Worm (Caenorhabditis elegans) whole organism, L3 larva: ENCODE data around the gene crn-3.

Experiments used
- R02D3.7 ChIP-seq: fragments of 150-350 bp; optimal IDR thresholded peaks from 2 replicates; lab custom pipeline; 2014; ENCODE audit warnings: missing biosample characterization, missing genetic modification characterization
- ZK546.5 ChIP-seq: sonication (generic microtip); optimal IDR thresholded peaks from 2 replicates; lab custom pipeline; 2017; ENCODE audit warnings: missing biosample characterization, missing genetic modification characterization
- aly-2 ChIP-seq: fragments of 150-350 bp; optimal IDR thresholded peaks from 2 replicates; lab custom pipeline; 2014; ENCODE audit warnings: missing biosample characterization, missing genetic modification characterization
- ama-1 ChIP-seq: fragments of 150-350 bp; optimal IDR thresholded peaks from 2 replicates; lab custom pipeline; 2018
- ceh-16 ChIP-seq: sonication (generic microtip); optimal IDR thresholded peaks from 2 replicates; lab custom pipeline; 2017; ENCODE audit warnings: missing biosample characterization, missing genetic modification characterization
- ceh-28 ChIP-seq: fragments of 150-350 bp; optimal IDR thresholded peaks from 2 replicates; lab custom pipeline; 2014; ENCODE audit warnings: missing biosample characterization, missing genetic modification reagents, missing genetic modification characterization
- ceh-82 ChIP-seq: fragments of 150-350 bp; optimal IDR thresholded peaks from 2 replicates; lab custom pipeline; 2014; ENCODE audit warnings: missing biosample characterization, missing genetic modification characterization
- ceh-9 ChIP-seq: sonication (generic microtip); optimal IDR thresholded peaks from 2 replicates; lab custom pipeline; 2018; ENCODE audit warnings: missing biosample characterization, missing genetic modification characterization
- daf-12 ChIP-seq: fragments of 150-350 bp; optimal IDR thresholded peaks from 2 replicates; lab custom pipeline; 2014; ENCODE audit warnings: missing biosample characterization, missing genetic modification reagents, missing genetic modification characterization
- egl-27 ChIP-seq: sonication (generic microtip); optimal IDR thresholded peaks from 4 replicates; lab custom pipeline; 2017; ENCODE audit warnings: missing biosample characterization, missing genetic modification reagents, missing genetic modification characterization
- egl-5 ChIP-seq: fragments of 150-350 bp; optimal IDR thresholded peaks from 2 replicates; lab custom pipeline; 2017; ENCODE audit warnings: missing biosample characterization, missing genetic modification reagents, missing genetic modification characterization, inconsistent platforms
- elt-1 ChIP-seq: fragments of 150-350 bp; optimal IDR thresholded peaks from 2 replicates; lab custom pipeline; 2014; ENCODE audit warnings: missing biosample characterization, missing genetic modification characterization
- elt-2 ChIP-seq: sonication (generic microtip); optimal IDR thresholded peaks from 2 replicates; lab custom pipeline; 2016; ENCODE audit warnings: missing genetic modification reagents, mild to moderate bottlenecking, missing genetic modification characterization, missing compliant biosample characterization
- elt-3 ChIP-seq, 3 experiments: fragments of 150-350 bp in 1 of 3; sonication (generic microtip) in 2 of 3; optimal IDR thresholded peaks; 2 replicates in 2 of 3; 4 replicates in 1 of 3; lab custom pipeline; 2014 to 2017; ENCODE audit warnings: missing biosample characterization in 3 of 3, missing genetic modification characterization in 3 of 3
- eor-1 ChIP-seq, 2 experiments: fragments of 150-350 bp; optimal IDR thresholded peaks; 2 replicates each; lab custom pipeline; 2014 to 2018; ENCODE audit warnings: missing biosample characterization in 2 of 2, missing genetic modification characterization in 2 of 2
- fkh-10 ChIP-seq: sonication (generic microtip); optimal IDR thresholded peaks from 2 replicates; lab custom pipeline; 2017; ENCODE audit warnings: missing biosample characterization, missing genetic modification reagents, missing genetic modification characterization
- fkh-2 ChIP-seq: fragments of 150-350 bp; optimal IDR thresholded peaks from 2 replicates; lab custom pipeline; 2014; ENCODE audit warnings: missing biosample characterization, missing genetic modification reagents, missing genetic modification characterization
- fos-1 ChIP-seq: fragments of 150-350 bp; optimal IDR thresholded peaks from 2 replicates; lab custom pipeline; 2014; ENCODE audit warnings: missing biosample characterization, missing genetic modification characterization
- hmg-11 ChIP-seq: sonication (generic microtip); optimal IDR thresholded peaks from 2 replicates; lab custom pipeline; 2016; ENCODE audit warnings: missing genetic modification characterization, missing compliant biosample characterization
- jun-1 ChIP-seq: fragments of 150-350 bp; optimal IDR thresholded peaks from 2 replicates; lab custom pipeline; 2014; ENCODE audit warnings: missing biosample characterization, missing genetic modification reagents, missing genetic modification characterization
- lin-15B ChIP-seq: fragments of 150-350 bp; optimal IDR thresholded peaks from 2 replicates; lab custom pipeline; 2014; ENCODE audit warnings: missing biosample characterization, missing genetic modification characterization
- lin-39 ChIP-seq: fragments of 150-350 bp; optimal IDR thresholded peaks from 2 replicates; lab custom pipeline; 2018; ENCODE audit warnings: missing biosample characterization, missing genetic modification reagents, missing genetic modification characterization
- lsy-12 ChIP-seq: sonication (generic microtip); optimal IDR thresholded peaks from 2 replicates; lab custom pipeline; 2016; ENCODE audit warnings: mild to moderate bottlenecking, missing genetic modification characterization, missing compliant biosample characterization
- mdl-1 ChIP-seq: fragments of 150-350 bp; optimal IDR thresholded peaks from 2 replicates; lab custom pipeline; 2014; ENCODE audit warnings: missing biosample characterization, missing genetic modification characterization
- mml-1 ChIP-seq: fragments of 150-350 bp; sonication (generic microtip); optimal IDR thresholded peaks from 3 replicates; lab custom pipeline; 2014; ENCODE audit warnings: missing biosample characterization, missing genetic modification characterization
- nfya-1 ChIP-seq: sonication (generic microtip); optimal IDR thresholded peaks from 2 replicates; lab custom pipeline; 2017; ENCODE audit warnings: missing genetic modification characterization, mild to moderate bottlenecking, missing compliant biosample characterization, antibody characterized with exemption, moderate library complexity; ENCODE audit not compliant: insufficient read depth
- nhr-12 ChIP-seq: fragments of 150-350 bp; optimal IDR thresholded peaks from 2 replicates; lab custom pipeline; 2014; ENCODE audit warnings: missing biosample characterization, missing genetic modification characterization
- nhr-23 ChIP-seq: fragments of 150-350 bp; optimal IDR thresholded peaks from 2 replicates; lab custom pipeline; 2014; ENCODE audit warnings: missing biosample characterization, missing genetic modification reagents, missing genetic modification characterization
- nhr-237 ChIP-seq: fragments of 150-350 bp; optimal IDR thresholded peaks from 2 replicates; lab custom pipeline; 2014; ENCODE audit warnings: missing biosample characterization, missing genetic modification characterization
- nhr-25 ChIP-seq: sonication (generic microtip); optimal IDR thresholded peaks from 2 replicates; lab custom pipeline; 2017; ENCODE audit warnings: missing biosample characterization, missing genetic modification characterization
- nhr-28 ChIP-seq: fragments of 150-350 bp; optimal IDR thresholded peaks from 2 replicates; lab custom pipeline; 2014; ENCODE audit warnings: missing biosample characterization, missing genetic modification characterization
- nhr-43 ChIP-seq: sonication (generic microtip); optimal IDR thresholded peaks from 2 replicates; lab custom pipeline; 2016; ENCODE audit warnings: mild to moderate bottlenecking, missing genetic modification characterization, missing compliant biosample characterization; ENCODE audit not compliant: poor library complexity, severe bottlenecking
- nhr-67 ChIP-seq: fragments of 150-350 bp; optimal IDR thresholded peaks from 2 replicates; lab custom pipeline; 2014; ENCODE audit warnings: missing biosample characterization, missing genetic modification characterization
- nhr-76 ChIP-seq: fragments of 150-350 bp; sonication (generic microtip); optimal IDR thresholded peaks from 5 replicates; lab custom pipeline; 2014; ENCODE audit warnings: missing biosample characterization, missing genetic modification characterization
- nhr-77 ChIP-seq: fragments of 150-350 bp; optimal IDR thresholded peaks from 2 replicates; lab custom pipeline; 2014; ENCODE audit warnings: missing biosample characterization, missing genetic modification characterization
- pha-4 ChIP-seq: fragments of 150-350 bp; optimal IDR thresholded peaks from 2 replicates; lab custom pipeline; 2014; ENCODE audit warnings: missing biosample characterization, missing genetic modification reagents, missing genetic modification characterization
- pqm-1 ChIP-seq: fragments of 150-350 bp; optimal IDR thresholded peaks from 2 replicates; lab custom pipeline; 2017; ENCODE audit warnings: missing biosample characterization, missing genetic modification characterization, inconsistent platforms
- sea-2 ChIP-seq: fragments of 150-350 bp; sonication (generic microtip); optimal IDR thresholded peaks from 4 replicates; lab custom pipeline; 2014; ENCODE audit warnings: missing biosample characterization, missing genetic modification reagents, missing genetic modification characterization
- skn-1 ChIP-seq: fragments of 150-350 bp; optimal IDR thresholded peaks from 2 replicates; lab custom pipeline; 2014; ENCODE audit warnings: missing biosample characterization, missing genetic modification characterization
- snpc-4 ChIP-seq: fragments of 150-350 bp; optimal IDR thresholded peaks from 2 replicates; lab custom pipeline; 2014; ENCODE audit warnings: missing biosample characterization, missing genetic modification characterization
- tbx-2 ChIP-seq: sonication (generic microtip); optimal IDR thresholded peaks from 2 replicates; lab custom pipeline; 2016; ENCODE audit warnings: mild to moderate bottlenecking, missing genetic modification characterization, missing compliant biosample characterization
- unc-39 ChIP-seq: sonication (generic microtip); optimal IDR thresholded peaks from 4 replicates; lab custom pipeline; 2017; ENCODE audit warnings: missing biosample characterization, missing genetic modification characterization
- unc-62 ChIP-seq: fragments of 150-350 bp; sonication (generic microtip); optimal IDR thresholded peaks from 4 replicates; lab custom pipeline; 2014; ENCODE audit warnings: missing biosample characterization, missing genetic modification reagents, missing genetic modification characterization
- zag-1 ChIP-seq: fragments of 150-350 bp; optimal IDR thresholded peaks from 2 replicates; lab custom pipeline; 2014; ENCODE audit warnings: missing biosample characterization, missing genetic modification characterization
- ztf-11 ChIP-seq: fragments of 150-350 bp; optimal IDR thresholded peaks from 2 replicates; lab custom pipeline; 2014; ENCODE audit warnings: missing biosample characterization, missing genetic modification characterization
- ztf-4 ChIP-seq: fragments of 150-350 bp; optimal IDR thresholded peaks from 2 replicates; lab custom pipeline; 2014; ENCODE audit warnings: missing biosample characterization, missing genetic modification characterization

crn-3 gene

DNA sequence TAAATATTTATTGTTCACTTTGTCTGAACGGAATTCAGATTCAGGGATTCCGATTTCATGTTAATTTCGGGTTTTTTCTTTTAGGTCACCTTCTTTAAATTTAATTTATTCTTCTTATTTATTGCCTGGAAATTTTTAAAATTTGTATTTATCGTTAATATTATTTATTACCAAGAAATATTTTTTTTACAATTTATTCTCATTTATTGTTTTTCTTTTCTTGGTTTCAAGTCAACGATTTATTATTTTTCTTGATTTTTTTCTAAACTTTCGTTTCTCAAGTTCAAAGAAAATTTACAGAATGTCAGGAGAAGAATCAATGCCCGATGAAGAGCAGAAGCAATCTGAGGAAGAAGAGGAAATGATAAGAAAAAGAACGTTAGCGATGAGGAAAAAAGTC lies at the start of gene crn-3:
crn-3 (plus strand) TSS at position 301 of the 400 bp plus-strand sequence.
- TF ChIP-seq nhr-23 (tag; lab: Kevin White, UChicago) (no peak), ZK546.5 (tag; lab: Kevin White, UChicago) (no peak), fkh-10 (GFP tag; lab: Kevin White, UChicago) (no peak), nfya-1 (no peak)

DNA sequence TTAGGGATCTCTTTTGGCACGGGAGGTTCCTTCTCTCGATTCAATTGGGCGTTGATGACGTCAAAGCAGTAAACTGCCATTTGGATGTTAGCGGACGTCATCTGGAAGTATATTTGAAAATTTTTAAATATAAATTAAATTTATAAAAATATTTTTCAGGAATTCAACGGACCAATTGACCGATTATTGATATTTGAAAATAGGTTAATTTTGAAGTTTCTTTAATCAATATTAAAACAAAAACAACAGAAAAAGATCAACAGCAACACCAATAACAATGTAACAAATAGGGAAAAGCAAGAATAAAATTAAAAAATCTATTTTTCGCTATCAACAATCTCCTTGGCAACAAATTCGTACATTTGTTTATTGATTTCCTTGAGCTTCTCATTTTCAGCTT lies 48.6 kb upstream of the crn-3 start, which contains the start of gene R166.3:
R166.3 (minus strand) TSS at position 101 of the 400 bp plus-strand sequence.
- TF ChIP-seq nhr-23 (tag; lab: Kevin White, UChicago) (no peak), egl-5 (tag; lab: Kevin White, UChicago) (no peak), pha-4 (tag; lab: Kevin White, UChicago) (no peak), sea-2 (GFP tag; lab: Kevin White, UChicago) (no peak), egl-27 (no peak), R02D3.7 (tag; lab: Kevin White, UChicago) (no peak), ztf-4 (tag; lab: Kevin White, UChicago) (no peak), mdl-1 (tag; lab: Kevin White, UChicago) (no peak), nhr-43 (no peak), hmg-11 (no peak), nhr-237 (tag; lab: Kevin White, UChicago) (no peak), fos-1 (tag; lab: Kevin White, UChicago) (no peak), ceh-82 (tag; lab: Kevin White, UChicago) (no peak), nhr-67 (tag; lab: Kevin White, UChicago) (no peak), mml-1 (tag; lab: Kevin White, UChicago) (no peak), daf-12 (tag; lab: Kevin White, UChicago) (no peak), nhr-12 (tag; lab: Kevin White, UChicago) (no peak), eor-1 (tag; optimal IDR thresholded peaks at IDR 0.05; lab: Kevin White, UChicago) (no peak), skn-1 (tag; lab: Kevin White, UChicago) (no peak), elt-1 (tag; lab: Kevin White, UChicago) (no peak)

DNA sequence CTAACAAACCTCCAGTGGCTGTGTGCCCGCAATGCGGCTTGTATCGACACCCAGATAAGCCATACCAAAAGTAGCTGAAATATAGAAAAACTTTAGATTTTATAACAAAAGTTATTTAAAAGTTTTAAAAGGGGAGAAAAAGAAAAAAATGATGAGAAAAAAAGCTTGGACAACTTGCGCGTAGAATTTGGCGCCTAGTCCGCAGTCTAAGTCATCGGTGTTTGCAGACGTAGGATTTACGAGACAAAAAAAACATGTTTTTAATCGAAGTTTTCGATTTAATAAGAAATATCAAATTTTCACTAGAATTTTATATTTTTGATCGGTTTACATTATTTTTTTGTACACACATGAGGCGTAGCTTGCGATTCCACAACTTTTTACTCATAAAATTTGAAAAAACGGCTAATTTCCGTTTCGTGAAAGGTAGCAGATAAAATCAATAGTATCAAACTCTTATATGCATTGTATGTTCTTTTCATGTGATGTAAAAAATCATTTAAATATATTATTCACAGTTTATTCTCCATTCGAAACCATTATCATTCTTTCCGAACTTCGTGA lies 45.8 kb upstream of the crn-3 start, which contains the start of gene pro-1:
pro-1 (minus strand) TSS at position 74 of the 564 bp plus-strand sequence.
- peak; percentile 97 for TF ChIP-seq ama-1 (lab: Kevin White, UChicago)
- TF ChIP-seq ztf-11: no peak
- no peak for TF ChIP-seq elt-1 (tag; lab: Kevin White, UChicago)
- no peak for TF ChIP-seq mml-1 (tag; lab: Kevin White, UChicago)
- TF ChIP-seq ceh-16: no peak
- no peak for TF ChIP-seq egl-27
- peak; percentile 60 for TF ChIP-seq tbx-2 (tag; lab: Kevin White, UChicago)
- no peak for TF ChIP-seq ceh-9 (tag; lab: Kevin White, UChicago)
- peak; percentile 4 for TF ChIP-seq hmg-11
- peak; percentile 74 for TF ChIP-seq skn-1 (tag; lab: Kevin White, UChicago)
- no peak for TF ChIP-seq snpc-4 (tag; lab: Kevin White, UChicago)
- TF ChIP-seq nhr-237 (tag; lab: Kevin White, UChicago): no peak
- TF ChIP-seq ZK546.5 (tag; lab: Kevin White, UChicago): peak; percentile 23
- TF ChIP-seq ceh-28 (tag; lab: Kevin White, UChicago): peak; percentile 34
- TF ChIP-seq nhr-77 (tag; lab: Kevin White, UChicago): no peak
- no peak for TF ChIP-seq unc-62
- TF ChIP-seq nhr-25 (tag; lab: Kevin White, UChicago): peak; percentile 62
- TF ChIP-seq nhr-43: peak; percentile 79
- TF ChIP-seq nhr-28: peak; percentile 29
- TF ChIP-seq ceh-82 (tag; lab: Kevin White, UChicago): no peak
- no peak for TF ChIP-seq sea-2 (GFP tag; lab: Kevin White, UChicago)
- TF ChIP-seq lin-15B: peak; percentile 42
- peak; percentile 91 for TF ChIP-seq pha-4 (tag; lab: Kevin White, UChicago)
- no peak for TF ChIP-seq zag-1 (tag; lab: Kevin White, UChicago)
- TF ChIP-seq daf-12 (tag; lab: Kevin White, UChicago): no peak
- peak; percentile 78 for TF ChIP-seq ztf-4 (tag; lab: Kevin White, UChicago)
- peak; percentile 62 for TF ChIP-seq lin-39 (tag; lab: Kevin White, UChicago)
- TF ChIP-seq elt-3 (tag; optimal IDR thresholded peaks at IDR 0.05; lab: Kevin White, UChicago): no peak
- peak; percentile 79 for TF ChIP-seq nhr-23 (tag; lab: Kevin White, UChicago)
- peak; percentile 56 for TF ChIP-seq elt-2 (tag; lab: Kevin White, UChicago)
- no peak for TF ChIP-seq fos-1 (tag; lab: Kevin White, UChicago)
- no peak for TF ChIP-seq fkh-2 (tag; lab: Kevin White, UChicago)
- TF ChIP-seq lsy-12: peak; percentile 95
- TF ChIP-seq jun-1 (tag; lab: Kevin White, UChicago): peak; percentile 57
- no peak for TF ChIP-seq eor-1 (tag; optimal IDR thresholded peaks at IDR 0.05; lab: Kevin White, UChicago)
- peak; percentile 51 for TF ChIP-seq pqm-1 (tag; lab: Kevin White, UChicago)
- TF ChIP-seq nhr-67 (tag; lab: Kevin White, UChicago): no peak
- peak; percentile 96 for TF ChIP-seq R02D3.7 (tag; lab: Kevin White, UChicago)
- no peak for TF ChIP-seq nhr-12 (tag; lab: Kevin White, UChicago)
- no peak for TF ChIP-seq unc-39 (tag; lab: Kevin White, UChicago)
- no peak for TF ChIP-seq nhr-76 (tag; lab: Kevin White, UChicago)
- peak; percentile 66 for TF ChIP-seq nfya-1
- no peak for TF ChIP-seq egl-5 (tag; lab: Kevin White, UChicago)
- peak; percentile 32 for TF ChIP-seq aly-2 (tag; lab: Kevin White, UChicago)
